Fruit fly (Drosophila melanogaster) whole organism, embryonic: ENCODE results near the gene CG6693.
A peak's percentile ranks its signal among the peaks of the same experiment; 100 is the strongest.

ENCODE experiments used
- CG10147 ChIP-seq: fragments of 200-800 bp; sonication (Bioruptor generic); optimal IDR thresholded peaks from 2 replicates; lab custom pipeline; 2019; ENCODE audit warnings: missing biosample characterization, mild to moderate bottlenecking, missing genetic modification characterization, moderate library complexity
- CG11560 ChIP-seq: fragments of 200-800 bp; sonication (Bioruptor generic); IDR thresholded peaks from 3 replicates; pipeline ENCODE4 v1.3.6; 2022; ENCODE audit warnings: missing biosample characterization, missing genetic modification characterization
- CG11695 ChIP-seq: fragments of 200-800 bp; sonication (Bioruptor generic); IDR thresholded peaks from 3 replicates; pipeline ENCODE4 v1.3.6; 2022; ENCODE audit warnings: missing biosample characterization, missing genetic modification characterization
- CG11696 ChIP-seq: fragments of 200-800 bp; sonication (Bioruptor generic); IDR thresholded peaks from 2 replicates; pipeline ENCODE4 v1.3.6; 2022; ENCODE audit warnings: missing biosample characterization, missing genetic modification characterization
- CG12769 ChIP-seq: fragments of 200-800 bp; sonication (Bioruptor generic); optimal IDR thresholded peaks from 2 replicates; lab custom pipeline; 2019; ENCODE audit warnings: missing biosample characterization, mild to moderate bottlenecking, missing genetic modification characterization, moderate library complexity
- CG13624 ChIP-seq: fragments of 200-800 bp; sonication (Bioruptor generic); optimal IDR thresholded peaks from 2 replicates; lab custom pipeline; 2016; ENCODE audit warnings: missing biosample characterization, missing genetic modification characterization
- CG16813 ChIP-seq: fragments of 200-800 bp; sonication (Bioruptor generic); IDR thresholded peaks from 3 replicates; pipeline ENCODE4 v1.3.6; 2022; ENCODE audit warnings: missing biosample characterization, missing genetic modification characterization; ENCODE audit not compliant: partially characterized antibody
- CG17186 ChIP-seq: fragments of 200-800 bp; sonication (Bioruptor generic); optimal IDR thresholded peaks from 3 replicates; lab custom pipeline; 2017; ENCODE audit warnings: missing biosample characterization, missing genetic modification reagents, missing genetic modification characterization
- CG17328 ChIP-seq: fragments of 200-800 bp; sonication (Bioruptor generic); IDR thresholded peaks from 2 replicates; pipeline ENCODE4 v1.3.6; 2022; ENCODE audit warnings: missing biosample characterization, missing genetic modification characterization
- CG2202 ChIP-seq: fragments of 200-800 bp; sonication (Bioruptor generic); optimal IDR thresholded peaks from 2 replicates; lab custom pipeline; 2018; ENCODE audit warnings: missing biosample characterization, mild to moderate bottlenecking, missing genetic modification characterization
- CG4328 ChIP-seq: fragments of 200-800 bp; sonication (Bioruptor generic); optimal IDR thresholded peaks from 3 replicates; lab custom pipeline; 2017; ENCODE audit warnings: missing biosample characterization, missing genetic modification reagents, missing genetic modification characterization
- CG4854 ChIP-seq: fragments of 200-800 bp; sonication (Bioruptor generic); optimal IDR thresholded peaks from 2 replicates; lab custom pipeline; 2016; ENCODE audit warnings: missing biosample characterization, missing genetic modification characterization, inconsistent platforms
- CG6765 ChIP-seq: fragments of 200-800 bp; sonication (Bioruptor generic); optimal IDR thresholded peaks from 3 replicates; lab custom pipeline; 2017; ENCODE audit warnings: missing biosample characterization, mild to moderate bottlenecking, missing genetic modification characterization
- CG7357 ChIP-seq: fragments of 200-800 bp; sonication (Bioruptor generic); IDR thresholded peaks from 3 replicates; pipeline ENCODE4 v1.3.6; 2022; ENCODE audit warnings: missing biosample characterization, missing genetic modification characterization
- CG8089 ChIP-seq: fragments of 200-800 bp; sonication (Bioruptor generic); optimal IDR thresholded peaks from 3 replicates; lab custom pipeline; 2016; ENCODE audit warnings: missing biosample characterization, missing genetic modification characterization
- CG9727 ChIP-seq: fragments of 200-800 bp; sonication (Bioruptor generic); optimal IDR thresholded peaks from 3 replicates; lab custom pipeline; 2017; ENCODE audit warnings: missing biosample characterization, mild to moderate bottlenecking, missing genetic modification characterization
- CG9932 ChIP-seq: fragments of 200-800 bp; sonication (Bioruptor generic); IDR thresholded peaks from 2 replicates; pipeline ENCODE4 v1.3.6; 2022; ENCODE audit warnings: missing biosample characterization, missing genetic modification characterization
- CTCF ChIP-seq: fragments of 200-800 bp; sonication (Bioruptor generic); optimal IDR thresholded peaks from 2 replicates; lab custom pipeline; 2017; ENCODE audit warnings: missing biosample characterization, mild to moderate bottlenecking, missing genetic modification characterization, moderate library complexity
- E2f1 ChIP-seq: fragments of 200-800 bp; sonication (Bioruptor generic); IDR thresholded peaks from 2 replicates; pipeline ENCODE4 v1.3.6; 2022; ENCODE audit warnings: missing biosample characterization, missing genetic modification characterization
- Ets97D ChIP-seq: fragments of 200-800 bp; sonication (Bioruptor generic); optimal IDR thresholded peaks from 3 replicates; lab custom pipeline; 2016; ENCODE audit warnings: missing biosample characterization, missing genetic modification characterization
- Kr ChIP-seq: fragments of 200-800 bp; sonication (Bioruptor generic); optimal IDR thresholded peaks from 2 replicates; lab custom pipeline; 2017; ENCODE audit warnings: missing biosample characterization, mild to moderate bottlenecking, missing genetic modification characterization
- MTF-1 ChIP-seq: fragments of 200-800 bp; sonication (Bioruptor generic); optimal IDR thresholded peaks from 2 replicates; lab custom pipeline; 2018; ENCODE audit warnings: missing biosample characterization, mild to moderate bottlenecking, missing genetic modification characterization, borderline replicate concordance
- Mad ChIP-seq: fragments of 200-800 bp; sonication (Bioruptor generic); optimal IDR thresholded peaks from 2 replicates; lab custom pipeline; 2016; ENCODE audit warnings: missing biosample characterization, missing genetic modification characterization
- Mrtf ChIP-seq: fragments of 200-800 bp; sonication (Bioruptor generic); IDR thresholded peaks from 3 replicates; pipeline ENCODE4 v1.3.6; 2022; ENCODE audit warnings: missing biosample characterization, missing genetic modification characterization
- Nf-YC ChIP-seq: fragments of 200-800 bp; optimal IDR thresholded peaks from 3 replicates; lab custom pipeline; 2019; ENCODE audit warnings: missing biosample characterization, mild to moderate bottlenecking, missing genetic modification characterization, moderate library complexity
- Ssrp ChIP-seq: fragments of 200-800 bp; sonication (Bioruptor generic); optimal IDR thresholded peaks from 2 replicates; lab custom pipeline; 2018; ENCODE audit warnings: missing biosample characterization, mild to moderate bottlenecking, missing genetic modification characterization, moderate library complexity
- aop ChIP-seq: fragments of 200-800 bp; sonication (Bioruptor generic); IDR thresholded peaks from 2 replicates; pipeline ENCODE4 v1.3.6; 2022; ENCODE audit warnings: missing biosample characterization, missing genetic modification characterization
- cato ChIP-seq: fragments of 200-800 bp; sonication (Bioruptor generic); optimal IDR thresholded peaks from 2 replicates; lab custom pipeline; 2016; ENCODE audit warnings: missing biosample characterization, missing genetic modification characterization, borderline replicate concordance
- croc ChIP-seq: fragments of 200-800 bp; sonication (Bioruptor generic); conservative IDR thresholded peaks from 3 replicates; pipeline ENCODE4 v1.3.6; 2022; ENCODE audit warnings: missing biosample characterization, missing genetic modification characterization
- dati ChIP-seq: fragments of 200-800 bp; sonication (Bioruptor generic); IDR thresholded peaks from 2 replicates; pipeline ENCODE4 v1.3.6; 2022; ENCODE audit warnings: missing biosample characterization, missing genetic modification characterization
- dimm ChIP-seq: fragments of 200-800 bp; sonication (Bioruptor generic); IDR thresholded peaks from 2 replicates; pipeline ENCODE4 v1.3.6; 2022; ENCODE audit warnings: missing biosample characterization, missing genetic modification characterization
- dm ChIP-seq: fragments of 200-800 bp; sonication (Bioruptor generic); optimal IDR thresholded peaks from 3 replicates; lab custom pipeline; 2016; ENCODE audit warnings: missing biosample characterization, missing genetic modification characterization
- fd64A ChIP-seq: fragments of 200-800 bp; sonication (Bioruptor generic); optimal IDR thresholded peaks from 3 replicates; lab custom pipeline; 2018; ENCODE audit warnings: missing biosample characterization, mild to moderate bottlenecking, missing genetic modification characterization
- grn ChIP-seq: fragments of 200-800 bp; sonication (Bioruptor generic); optimal IDR thresholded peaks from 3 replicates; lab custom pipeline; 2017; ENCODE audit warnings: missing biosample characterization, missing genetic modification characterization
- gsb ChIP-seq: fragments of 200-800 bp; sonication (Bioruptor generic); IDR thresholded peaks from 2 replicates; pipeline ENCODE4 v1.3.6; 2022; ENCODE audit warnings: missing biosample characterization, missing genetic modification characterization
- jigr1 ChIP-seq: fragments of 200-800 bp; sonication (Bioruptor generic); IDR thresholded peaks from 3 replicates; pipeline ENCODE4 v1.3.6; 2022; ENCODE audit warnings: missing biosample characterization, missing genetic modification characterization
- kni ChIP-seq: fragments of 200-800 bp; sonication (Bioruptor generic); optimal IDR thresholded peaks from 3 replicates; lab custom pipeline; 2017; ENCODE audit warnings: mild to moderate bottlenecking, missing biosample characterization, missing genetic modification reagents, missing genetic modification characterization
- lab ChIP-seq: fragments of 200-800 bp; sonication (Bioruptor generic); optimal IDR thresholded peaks from 3 replicates; lab custom pipeline; 2017; ENCODE audit warnings: missing biosample characterization, missing genetic modification characterization, mild to moderate bottlenecking, moderate library complexity, missing genetic modification reagents
- lbe ChIP-seq: fragments of 200-800 bp; sonication (Bioruptor generic); optimal IDR thresholded peaks from 2 replicates; lab custom pipeline; 2016; ENCODE audit warnings: missing biosample characterization, mild to moderate bottlenecking, missing genetic modification characterization
- lmd ChIP-seq: fragments of 200-800 bp; sonication (Bioruptor generic); IDR thresholded peaks from 2 replicates; pipeline ENCODE4 v1.3.6; 2022; ENCODE audit warnings: missing biosample characterization, missing genetic modification characterization
- pita ChIP-seq: fragments of 200-800 bp; sonication (Bioruptor generic); optimal IDR thresholded peaks from 2 replicates; lab custom pipeline; 2017; ENCODE audit warnings: missing biosample characterization, mild to moderate bottlenecking, missing genetic modification characterization
- prd ChIP-seq, 3 experiments: fragments of >200 bp in 2 of 3; fragments of 200-800 bp in 1 of 3; sonication (Bioruptor generic) in 1 of 3; optimal IDR thresholded peaks in 2 of 3; IDR thresholded peaks in 1 of 3; 2 replicates in 2 of 3; 3 replicates in 1 of 3; pipeline versions ENCODE4 v1.3.6 to Lab custom; 2017 to 2022; ENCODE audit warnings: missing biosample characterization in 1 of 3, missing genetic modification characterization in 1 of 3
- row ChIP-seq: fragments of 200-800 bp; sonication (Bioruptor generic); IDR thresholded peaks from 3 replicates; pipeline ENCODE4 v1.3.6; 2022; ENCODE audit warnings: missing biosample characterization, missing genetic modification characterization
- scrt ChIP-seq: fragments of 200-800 bp; sonication (Bioruptor generic); optimal IDR thresholded peaks from 2 replicates; lab custom pipeline; 2018; ENCODE audit warnings: missing biosample characterization, mild to moderate bottlenecking, missing genetic modification characterization, moderate library complexity
- sr ChIP-seq: fragments of 200-800 bp; sonication (Bioruptor generic); IDR thresholded peaks from 3 replicates; pipeline ENCODE4 v1.3.6; 2022; ENCODE audit warnings: missing biosample characterization, missing genetic modification characterization
- tap ChIP-seq: fragments of 200-800 bp; optimal IDR thresholded peaks from 3 replicates; lab custom pipeline; 2019; ENCODE audit warnings: missing biosample characterization, mild to moderate bottlenecking, missing genetic modification characterization, moderate library complexity
- tio ChIP-seq: fragments of 200-800 bp; sonication (Bioruptor generic); optimal IDR thresholded peaks from 2 replicates; lab custom pipeline; 2017; ENCODE audit warnings: missing biosample characterization, missing genetic modification characterization, inconsistent platforms
- toy ChIP-seq: fragments of 200-800 bp; sonication (Bioruptor generic); IDR thresholded peaks from 2 replicates; pipeline ENCODE4 v1.3.6; 2022; ENCODE audit warnings: missing biosample characterization, missing genetic modification characterization
- ttk ChIP-seq: fragments of 200-800 bp; sonication (Bioruptor generic); IDR thresholded peaks from 2 replicates; pipeline ENCODE4 v2.1.2; 2022; ENCODE audit warnings: missing biosample characterization, missing genetic modification characterization
- unc-4 ChIP-seq: fragments of 200-800 bp; sonication (Bioruptor generic); IDR thresholded peaks from 2 replicates; pipeline ENCODE4 v1.3.6; 2022; ENCODE audit warnings: missing biosample characterization, missing genetic modification characterization; ENCODE audit not compliant: partially characterized antibody
- vfl ChIP-seq: fragments of 200-800 bp; sonication (Bioruptor generic); optimal IDR thresholded peaks from 2 replicates; lab custom pipeline; 2016; ENCODE audit warnings: missing biosample characterization, missing genetic modification characterization

The CG6693 gene

dm6 chr3R:11200885-11201421, 20.5 kb downstream of the CG6693 start (continued):
- TF ChIP-seq CG12769 (tag; lab: Kevin White, UChicago), result peak; percentile 48
- TF ChIP-seq tio (GFP tag; lab: Kevin White, UChicago), result peak; percentile 55
- TF ChIP-seq CG11560 (tag; lab: Robert Waterston, UW), result no peak
- TF ChIP-seq CG4854 (GFP tag; lab: Kevin White, UChicago), result no peak
- peak; percentile 81 for TF ChIP-seq lab (GFP tag; lab: Kevin White, UChicago)
- TF ChIP-seq scrt (GFP tag; lab: Kevin White, UChicago), result peak; percentile 63
- no peak for TF ChIP-seq gsb (GFP tag; lab: Robert Waterston, UW)
- no peak for TF ChIP-seq Nf-YC (tag; lab: Kevin White, UChicago)
- TF ChIP-seq dimm (GFP tag; lab: Robert Waterston, UW), result no peak
- no peak for TF ChIP-seq CG6765 (GFP tag; lab: Kevin White, UChicago)
- TF ChIP-seq CG17328, result peak; percentile 39; the same call in 1 of the 2 replicates
- TF ChIP-seq CG2202 (tag; lab: Kevin White, UChicago), result no peak
- no peak for TF ChIP-seq Mrtf
- TF ChIP-seq CG9932 (GFP tag; lab: Robert Waterston, UW), result peak; percentile 40
- no peak for TF ChIP-seq Kr (GFP tag; lab: Kevin White, UChicago)
- TF ChIP-seq pita (GFP tag; lab: Kevin White, UChicago), result no peak
- no peak for TF ChIP-seq aop
- no peak for TF ChIP-seq CG17186
- TF ChIP-seq croc, result no peak
- peak; percentile 40; the same call in 1 of the 3 replicates for TF ChIP-seq CG7357 (GFP tag; lab: Robert Waterston, UW)
- TF ChIP-seq prd (optimal IDR thresholded peaks at IDR 0.05; lab: Kevin White, UChicago), result no peak
- TF ChIP-seq prd (GFP tag; IDR thresholded peaks at IDR 0.05; lab: Robert Waterston, UW), result peak; percentile 67
- TF ChIP-seq unc-4 (GFP tag; lab: Robert Waterston, UW), result no peak
- no peak for TF ChIP-seq fd64A
- TF ChIP-seq lbe, result peak; percentile 81
- no peak for TF ChIP-seq Ets97D (GFP tag; lab: Kevin White, UChicago)
- TF ChIP-seq CG13624 (GFP tag; lab: Kevin White, UChicago), result no peak
- TF ChIP-seq vfl (GFP tag; lab: Kevin White, UChicago), result no peak
- TF ChIP-seq Mad, result no peak
- TF ChIP-seq CG4328 (GFP tag; lab: Kevin White, UChicago), result no peak
- TF ChIP-seq dm (GFP tag; lab: Kevin White, UChicago), result no peak
- no peak for TF ChIP-seq jigr1 (GFP tag; lab: Robert Waterston, UW)
- TF ChIP-seq CG16813 (GFP tag; lab: Robert Waterston, UW), result no peak
- peak; percentile 49; the same call in 1 of the 2 replicates for TF ChIP-seq lmd (GFP tag; lab: Robert Waterston, UW)
- peak; percentile 47 for TF ChIP-seq tap (tag; lab: Kevin White, UChicago)
- TF ChIP-seq CG8089 (GFP tag; lab: Kevin White, UChicago), result no peak
- peak; percentile 56 for TF ChIP-seq E2f1 (GFP tag; lab: Robert Waterston, UW)
- TF ChIP-seq dati (GFP tag; lab: Robert Waterston, UW), result no peak
- TF ChIP-seq ttk (GFP tag; lab: Robert Waterston, UW), result peak; percentile 52
- TF ChIP-seq CG11696 (GFP tag; lab: Robert Waterston, UW), result no peak
- no peak for TF ChIP-seq MTF-1 (GFP tag; lab: Kevin White, UChicago)
- TF ChIP-seq CG10147 (GFP tag; lab: Kevin White, UChicago), result peak; percentile 31
- no peak for TF ChIP-seq cato
- peak; percentile 92 for TF ChIP-seq row
- no peak for TF ChIP-seq kni
- peak; percentile 4 for TF ChIP-seq grn (GFP tag; lab: Kevin White, UChicago)
- TF ChIP-seq Ssrp (tag; lab: Kevin White, UChicago), result peak; percentile 27
- TF ChIP-seq CG9727 (GFP tag; lab: Kevin White, UChicago), result peak; percentile 60
- TF ChIP-seq CG11695 (GFP tag; lab: Robert Waterston, UW), result peak; percentile 52; the same call in 1 of the 3 replicates
- no peak for TF ChIP-seq CTCF (GFP tag; lab: Kevin White, UChicago)
- TF ChIP-seq sr (GFP tag; lab: Robert Waterston, UW), result no peak
- TF ChIP-seq toy, result no peak
